Worm (Caenorhabditis elegans) whole organism, early embryonic: Measurements from ENCODE around the gene K10B3.1.

Experiments used
- B0310.2 ChIP-seq: sonication (generic microtip); optimal IDR thresholded peaks from 2 replicates; lab custom pipeline; 2016; ENCODE audit warnings: mild to moderate bottlenecking, missing genetic modification characterization, missing compliant biosample characterization
- F13C5.2 ChIP-seq: sonication (generic microtip); optimal IDR thresholded peaks from 2 replicates; lab custom pipeline; 2017; ENCODE audit warnings: mild to moderate bottlenecking, missing genetic modification characterization, inconsistent platforms, missing compliant biosample characterization
- aly-1 ChIP-seq: sonication (generic microtip); optimal IDR thresholded peaks from 2 replicates; lab custom pipeline; 2016; ENCODE audit warnings: missing genetic modification characterization, missing compliant biosample characterization
- ama-1 ChIP-seq: fragments of 150-350 bp; optimal IDR thresholded peaks from 2 replicates; lab custom pipeline; 2014
- ceh-13 ChIP-seq: fragments of 200-800 bp; sonication (Bioruptor generic); optimal IDR thresholded peaks from 2 replicates; lab custom pipeline; 2018; ENCODE audit warnings: mild to moderate bottlenecking, missing genetic modification characterization, missing compliant biosample characterization
- ceh-36 ChIP-seq: sonication (generic microtip); optimal IDR thresholded peaks from 2 replicates; lab custom pipeline; 2016; ENCODE audit warnings: missing genetic modification characterization, inconsistent platforms, missing compliant biosample characterization
- ets-7 ChIP-seq: sonication (generic microtip); optimal IDR thresholded peaks from 2 replicates; lab custom pipeline; 2016; ENCODE audit warnings: missing genotype, missing genetic modification characterization, missing compliant biosample characterization
- flt-1 ChIP-seq: fragments of 200-800 bp; sonication (Bioruptor generic); IDR thresholded peaks from 2 replicates; pipeline ENCODE4 v1.3.6; 2022; ENCODE audit warnings: missing genetic modification characterization, missing compliant biosample characterization
- hmbx-1 ChIP-seq: sonication (generic microtip); optimal IDR thresholded peaks from 2 replicates; lab custom pipeline; 2016; ENCODE audit warnings: mild to moderate bottlenecking, missing genetic modification characterization, missing compliant biosample characterization
- hmg-4 ChIP-seq: fragments of 200-800 bp; sonication (Bioruptor generic); optimal IDR thresholded peaks from 2 replicates; lab custom pipeline; 2018; ENCODE audit warnings: mild to moderate bottlenecking, missing genetic modification characterization, missing compliant biosample characterization
- hnd-1 ChIP-seq: sonication (generic microtip); optimal IDR thresholded peaks from 2 replicates; lab custom pipeline; 2016; ENCODE audit warnings: missing genetic modification characterization, missing compliant biosample characterization
- pes-1 ChIP-seq: fragments of 200-800 bp; sonication (Bioruptor generic); IDR thresholded peaks from 2 replicates; pipeline ENCODE4 v1.3.6; 2022; ENCODE audit warnings: missing genetic modification reagents, missing genetic modification characterization, missing compliant biosample characterization
- scrt-1 ChIP-seq: fragments of 200-800 bp; sonication (Bioruptor generic); IDR thresholded peaks from 2 replicates; pipeline ENCODE4 v1.3.6; 2022; ENCODE audit warnings: missing genetic modification characterization, missing compliant biosample characterization
- sea-1 ChIP-seq: fragments of 200-800 bp; sonication (Bioruptor generic); conservative IDR thresholded peaks from 2 replicates; pipeline ENCODE4 v1.3.6; 2022; ENCODE audit warnings: missing genetic modification characterization, missing compliant biosample characterization
- tbx-11 ChIP-seq: fragments of 200-800 bp; sonication (Bioruptor generic); IDR thresholded peaks from 2 replicates; pipeline ENCODE4 v1.3.6; 2022; ENCODE audit warnings: missing genetic modification characterization, missing compliant biosample characterization
- tbx-37 ChIP-seq: fragments of 200-800 bp; sonication (Bioruptor generic); conservative IDR thresholded peaks from 2 replicates; pipeline ENCODE4 v1.3.6; 2022; ENCODE audit warnings: missing genetic modification reagents, missing genetic modification characterization, missing compliant biosample characterization
- tra-4 ChIP-seq: sonication (generic microtip); optimal IDR thresholded peaks from 2 replicates; lab custom pipeline; 2017; ENCODE audit warnings: missing genetic modification characterization, missing compliant biosample characterization

The K10B3.1 gene

ce11 chrX:3094304-3094703 is 41.0 kb upstream of the K10B3.1 start, which contains the start of gene wrt-2:
Gene wrt-2, minus strand, starts transcription at chrX:3094349.
- no peak for TF ChIP-seq ets-7 (tag; lab: Kevin White, UChicago)
- TF ChIP-seq ama-1 (lab: Kevin White, UChicago) = no peak
- no peak for TF ChIP-seq ceh-13 (GFP tag; lab: Kevin White, UChicago)
- no peak for TF ChIP-seq aly-1
- TF ChIP-seq F13C5.2 (tag; lab: Kevin White, UChicago) = no peak
- TF ChIP-seq tbx-37 (GFP tag; lab: Robert Waterston, UW) = no peak
- TF ChIP-seq ceh-36 = no peak
- TF ChIP-seq hmbx-1 (tag; lab: Kevin White, UChicago) = no peak
- no peak for TF ChIP-seq flt-1 (GFP tag; lab: Robert Waterston, UW)
- no peak for TF ChIP-seq scrt-1 (GFP tag; lab: Robert Waterston, UW)
- TF ChIP-seq B0310.2 (tag; lab: Kevin White, UChicago) = no peak
- no peak for TF ChIP-seq hmg-4
- TF ChIP-seq tra-4 (tag; lab: Kevin White, UChicago) = no peak
- TF ChIP-seq tbx-11 (GFP tag; lab: Robert Waterston, UW) = no peak
- TF ChIP-seq sea-1 = no peak
- no peak for TF ChIP-seq pes-1
- TF ChIP-seq hnd-1 = no peak

ce11 chrX:3099832-3100231 is 35.5 kb upstream of the K10B3.1 start, which contains the start of gene sec-3:
Gene sec-3, minus strand, starts transcription at chrX:3099852.
- no peak for TF ChIP-seq aly-1
- TF ChIP-seq ama-1 (lab: Kevin White, UChicago) = no peak
- no peak for TF ChIP-seq ets-7 (tag; lab: Kevin White, UChicago)
- peak; percentile 19 for TF ChIP-seq hmbx-1 (tag; lab: Kevin White, UChicago)
- TF ChIP-seq tra-4 (tag; lab: Kevin White, UChicago) = peak; percentile 13
- TF ChIP-seq F13C5.2 (tag; lab: Kevin White, UChicago) = peak; percentile 88
- peak; percentile 55 for TF ChIP-seq hmg-4
- no peak for TF ChIP-seq B0310.2 (tag; lab: Kevin White, UChicago)
- TF ChIP-seq flt-1 (GFP tag; lab: Robert Waterston, UW) = peak; percentile 45; the same call in 1 of the 2 replicates
- peak; percentile 38 for TF ChIP-seq ceh-36
- TF ChIP-seq sea-1 = peak; percentile 65; the same call in 1 of the 2 replicates
- TF ChIP-seq tbx-11 (GFP tag; lab: Robert Waterston, UW) = 0 out of 2 replicates have a peak, but pooled peaks have one; percentile 28
- peak; percentile 13 for TF ChIP-seq hnd-1
- TF ChIP-seq ceh-13 (GFP tag; lab: Kevin White, UChicago) = no peak
- peak; percentile 75 for TF ChIP-seq pes-1
- peak; percentile 58; the same call in 1 of the 2 replicates for TF ChIP-seq scrt-1 (GFP tag; lab: Robert Waterston, UW)
- TF ChIP-seq tbx-37 (GFP tag; lab: Robert Waterston, UW) = peak; percentile 29; the same call in 1 of the 2 replicates

ce11 chrX:3101562-3101961 is 33.7 kb upstream of the K10B3.1 start:
- TF ChIP-seq hnd-1 = no peak
- no peak for TF ChIP-seq pes-1
- no peak for TF ChIP-seq B0310.2 (tag; lab: Kevin White, UChicago)
- TF ChIP-seq tbx-37 (GFP tag; lab: Robert Waterston, UW) = no peak
- no peak for TF ChIP-seq flt-1 (GFP tag; lab: Robert Waterston, UW)
- no peak for TF ChIP-seq aly-1
- TF ChIP-seq tra-4 (tag; lab: Kevin White, UChicago) = no peak
- TF ChIP-seq hmg-4 = no peak
- no peak for TF ChIP-seq tbx-11 (GFP tag; lab: Robert Waterston, UW)
- TF ChIP-seq sea-1 = no peak

- TF ChIP-seq pes-1 (no peak), tbx-37 (GFP tag; lab: Robert Waterston, UW) (no peak), B0310.2 (tag; lab: Kevin White, UChicago) (no peak)
These were observed 33.1 kb upstream of the K10B3.1 start, which contains the start of gene ztf-13 for ce11 chrX:3102165-3102564. Gene ztf-13, minus strand, starts transcription at chrX:3102175.

- TF ChIP-seq F13C5.2 (tag; lab: Kevin White, UChicago) (no peak), aly-1 (no peak), tbx-11 (GFP tag; lab: Robert Waterston, UW) (peak; percentile 8; the same call in 1 of the 2 replicates), hmg-4 (peak; percentile 86), B0310.2 (tag; lab: Kevin White, UChicago) (no peak), hnd-1 (no peak), hmbx-1 (tag; lab: Kevin White, UChicago) (no peak)
These were observed 32.5 kb upstream of the K10B3.1 start for ce11 chrX:3102817-3103216.

- TF ChIP-seq F13C5.2 (tag; lab: Kevin White, UChicago) = peak; percentile 30
- no peak for TF ChIP-seq sea-1
- no peak for TF ChIP-seq ama-1 (lab: Kevin White, UChicago)
These were observed 29.1 kb upstream of the K10B3.1 start, which contains the start of gene K10B3.5 for ce11 chrX:3106137-3106536. Gene K10B3.5, minus strand, starts transcription at chrX:3106479.

ce11 chrX:3108603-3109002 is 26.7 kb upstream of the K10B3.1 start:
- no peak for TF ChIP-seq aly-1
- TF ChIP-seq F13C5.2 (tag; lab: Kevin White, UChicago) = no peak
- TF ChIP-seq flt-1 (GFP tag; lab: Robert Waterston, UW) = no peak
- TF ChIP-seq ceh-36 = no peak
- no peak for TF ChIP-seq ets-7 (tag; lab: Kevin White, UChicago)
- TF ChIP-seq scrt-1 (GFP tag; lab: Robert Waterston, UW) = no peak
- no peak for TF ChIP-seq B0310.2 (tag; lab: Kevin White, UChicago)
- no peak for TF ChIP-seq tra-4 (tag; lab: Kevin White, UChicago)
- no peak for TF ChIP-seq ceh-13 (GFP tag; lab: Kevin White, UChicago)
- no peak for TF ChIP-seq sea-1
- TF ChIP-seq tbx-37 (GFP tag; lab: Robert Waterston, UW) = no peak
- TF ChIP-seq pes-1 = no peak
- no peak for TF ChIP-seq ama-1 (lab: Kevin White, UChicago)
- no peak for TF ChIP-seq tbx-11 (GFP tag; lab: Robert Waterston, UW)
- no peak for TF ChIP-seq hnd-1
- no peak for TF ChIP-seq hmbx-1 (tag; lab: Kevin White, UChicago)
- TF ChIP-seq hmg-4 = no peak

- TF ChIP-seq hnd-1 (no peak), ceh-13 (GFP tag; lab: Kevin White, UChicago) (no peak), scrt-1 (GFP tag; lab: Robert Waterston, UW) (no peak), pes-1 (no peak), hmbx-1 (tag; lab: Kevin White, UChicago) (no peak), tbx-11 (GFP tag; lab: Robert Waterston, UW) (no peak), ets-7 (tag; lab: Kevin White, UChicago) (no peak), hmg-4 (no peak), sea-1 (no peak), F13C5.2 (tag; lab: Kevin White, UChicago) (no peak), aly-1 (no peak), tra-4 (tag; lab: Kevin White, UChicago) (no peak)
These were observed 24.7 kb upstream of the K10B3.1 start, which contains the start of gene gpcp-1 for ce11 chrX:3110576-3110975. Gene gpcp-1, minus strand, starts transcription at chrX:3110628.
